Worm (Caenorhabditis elegans) whole organism, L2 larva: ENCODE measurements around the gene ncx-10.

Experiments used
- C34F6.9 ChIP-seq: fragments of 150-350 bp; optimal IDR thresholded peaks from 2 replicates; lab custom pipeline; 2014; ENCODE audit warnings: missing biosample characterization, missing genetic modification characterization
- R02D3.7 ChIP-seq: fragments of 150-350 bp; optimal IDR thresholded peaks from 2 replicates; lab custom pipeline; 2014; ENCODE audit warnings: missing biosample characterization, missing genetic modification characterization
- ZK546.5 ChIP-seq: sonication (generic microtip); optimal IDR thresholded peaks from 2 replicates; lab custom pipeline; 2017; ENCODE audit warnings: missing biosample characterization, missing genetic modification characterization
- alr-1 ChIP-seq: fragments of 150-350 bp; optimal IDR thresholded peaks from 2 replicates; lab custom pipeline; 2014; ENCODE audit warnings: missing biosample characterization, missing genetic modification characterization
- ama-1 ChIP-seq: fragments of 150-350 bp; optimal IDR thresholded peaks from 2 replicates; lab custom pipeline; 2018; ENCODE audit warnings: inconsistent platforms
- blmp-1 ChIP-seq: sonication (generic microtip); optimal IDR thresholded peaks from 2 replicates; lab custom pipeline; 2017; ENCODE audit warnings: missing genetic modification characterization, mild to moderate bottlenecking, missing compliant biosample characterization, antibody characterized with exemption, moderate library complexity; ENCODE audit not compliant: insufficient read depth
- ceh-82 ChIP-seq: fragments of 150-350 bp; optimal IDR thresholded peaks from 2 replicates; lab custom pipeline; 2014; ENCODE audit warnings: missing biosample characterization, missing genetic modification characterization
- crh-2 ChIP-seq: sonication (generic microtip); optimal IDR thresholded peaks from 2 replicates; lab custom pipeline; 2017; ENCODE audit warnings: missing biosample characterization, missing genetic modification characterization
- dmd-4 ChIP-seq: sonication (generic microtip); optimal IDR thresholded peaks from 2 replicates; lab custom pipeline; 2017; ENCODE audit warnings: missing biosample characterization, missing genetic modification characterization
- egl-27 ChIP-seq: sonication (generic microtip); optimal IDR thresholded peaks from 3 replicates; lab custom pipeline; 2017; ENCODE audit warnings: missing biosample characterization, missing genetic modification reagents, missing genetic modification characterization
- elt-1 ChIP-seq: fragments of 150-350 bp; optimal IDR thresholded peaks from 2 replicates; lab custom pipeline; 2014; ENCODE audit warnings: missing biosample characterization, missing genetic modification characterization
- elt-3 ChIP-seq: sonication (generic microtip); optimal IDR thresholded peaks from 2 replicates; lab custom pipeline; 2017; ENCODE audit warnings: missing biosample characterization, missing genetic modification characterization
- fos-1 ChIP-seq: fragments of 150-350 bp; optimal IDR thresholded peaks from 2 replicates; lab custom pipeline; 2014; ENCODE audit warnings: missing biosample characterization, missing genetic modification characterization
- gmeb-1 ChIP-seq: fragments of 150-350 bp; optimal IDR thresholded peaks from 2 replicates; lab custom pipeline; 2014; ENCODE audit warnings: missing biosample characterization, missing genetic modification characterization
- lin-11 ChIP-seq: fragments of 150-350 bp; sonication (generic microtip); optimal IDR thresholded peaks from 2 replicates; lab custom pipeline; 2014; ENCODE audit warnings: missing biosample characterization, missing genetic modification characterization, inconsistent platforms, mixed read lengths
- lin-13 ChIP-seq: fragments of 150-350 bp; optimal IDR thresholded peaks from 2 replicates; lab custom pipeline; 2014; ENCODE audit warnings: missing biosample characterization, missing genetic modification reagents, missing genetic modification characterization
- lsy-2 ChIP-seq, 2 experiments: fragments of 150-350 bp in 1 of 2; sonication (generic microtip) in 1 of 2; optimal IDR thresholded peaks; 2 replicates each; lab custom pipeline; 2014 to 2017; ENCODE audit warnings: missing biosample characterization in 2 of 2, missing genetic modification characterization in 2 of 2
- mbf-1 ChIP-seq: sonication (generic microtip); optimal IDR thresholded peaks from 2 replicates; lab custom pipeline; 2017; ENCODE audit warnings: missing biosample characterization, missing genetic modification characterization
- mdl-1 ChIP-seq, 2 experiments: fragments of 150-350 bp in 1 of 2; sonication (generic microtip) in 1 of 2; optimal IDR thresholded peaks; 2 replicates each; lab custom pipeline; 2017; ENCODE audit warnings: missing biosample characterization in 2 of 2, missing genetic modification characterization in 2 of 2
- nhr-11 ChIP-seq: fragments of 150-350 bp; optimal IDR thresholded peaks from 2 replicates; lab custom pipeline; 2014; ENCODE audit warnings: missing biosample characterization, missing genetic modification characterization
- nhr-12 ChIP-seq: fragments of 150-350 bp; optimal IDR thresholded peaks from 2 replicates; lab custom pipeline; 2014; ENCODE audit warnings: missing biosample characterization, missing genetic modification characterization
- nhr-129 ChIP-seq: fragments of 150-350 bp; optimal IDR thresholded peaks from 2 replicates; lab custom pipeline; 2014; ENCODE audit warnings: missing biosample characterization, missing genetic modification characterization
- nhr-21 ChIP-seq: fragments of 150-350 bp; optimal IDR thresholded peaks from 2 replicates; lab custom pipeline; 2014; ENCODE audit warnings: missing biosample characterization, missing genetic modification characterization
- nhr-23 ChIP-seq: fragments of 150-350 bp; optimal IDR thresholded peaks from 2 replicates; lab custom pipeline; 2014; ENCODE audit warnings: missing biosample characterization, missing genetic modification reagents, missing genetic modification characterization
- nhr-237 ChIP-seq: fragments of 150-350 bp; optimal IDR thresholded peaks from 2 replicates; lab custom pipeline; 2014; ENCODE audit warnings: missing biosample characterization, missing genetic modification characterization
- nhr-6 ChIP-seq: fragments of 150-350 bp; optimal IDR thresholded peaks from 2 replicates; lab custom pipeline; 2014; ENCODE audit warnings: missing biosample characterization, missing genetic modification characterization
- nhr-77 ChIP-seq: fragments of 150-350 bp; optimal IDR thresholded peaks from 2 replicates; lab custom pipeline; 2014; ENCODE audit warnings: missing biosample characterization, missing genetic modification characterization
- peb-1 ChIP-seq: fragments of 150-350 bp; optimal IDR thresholded peaks from 2 replicates; lab custom pipeline; 2014; ENCODE audit warnings: missing biosample characterization, missing genetic modification characterization
- skn-1 ChIP-seq: sonication (generic microtip); optimal IDR thresholded peaks from 2 replicates; lab custom pipeline; 2017; ENCODE audit warnings: missing biosample characterization, missing genetic modification characterization
- sma-3 ChIP-seq: sonication (generic microtip); optimal IDR thresholded peaks from 2 replicates; lab custom pipeline; 2016; ENCODE audit warnings: missing genetic modification reagents, missing genetic modification characterization, missing compliant biosample characterization
- sma-9 ChIP-seq, 2 experiments: fragments of 150-350 bp in 1 of 2; sonication (generic microtip) in 1 of 2; optimal IDR thresholded peaks; 2 replicates each; lab custom pipeline; 2014 to 2016; ENCODE audit warnings: missing genetic modification characterization in 2 of 2, mild to moderate bottlenecking in 1 of 2, missing biosample characterization in 1 of 2, missing compliant biosample characterization in 1 of 2, missing genetic modification reagents in 1 of 2, moderate library complexity in 1 of 2
- snpc-4 ChIP-seq: fragments of 150-350 bp; optimal IDR thresholded peaks from 2 replicates; lab custom pipeline; 2014; ENCODE audit warnings: missing biosample characterization, missing genetic modification characterization
- unc-39 ChIP-seq: fragments of 150-350 bp; optimal IDR thresholded peaks from 2 replicates; lab custom pipeline; 2014; ENCODE audit warnings: missing biosample characterization, missing genetic modification characterization
- unc-55 ChIP-seq: fragments of 150-350 bp; sonication (generic microtip); optimal IDR thresholded peaks from 3 replicates; lab custom pipeline; 2014; ENCODE audit warnings: missing biosample characterization, missing genetic modification reagents, missing genetic modification characterization
- zag-1 ChIP-seq: fragments of 150-350 bp; optimal IDR thresholded peaks from 2 replicates; lab custom pipeline; 2014; ENCODE audit warnings: missing biosample characterization, missing genetic modification characterization
- ztf-1 ChIP-seq: fragments of 200-800 bp; sonication (Bioruptor generic); conservative IDR thresholded peaks from 2 replicates; pipeline ENCODE4 v1.3.6; 2022; ENCODE audit warnings: missing genetic modification characterization, missing compliant biosample characterization
- ztf-11 ChIP-seq: sonication (generic microtip); optimal IDR thresholded peaks from 2 replicates; lab custom pipeline; 2017; ENCODE audit warnings: missing biosample characterization, missing genetic modification characterization
- ztf-4 ChIP-seq: fragments of 150-350 bp; optimal IDR thresholded peaks from 2 replicates; lab custom pipeline; 2014; ENCODE audit warnings: missing biosample characterization, missing genetic modification characterization

Gene ncx-10

ce11 chrV:7978798-7979197, 45.9 kb upstream of the ncx-10 start (continued):
- TF ChIP-seq R02D3.7 (tag; lab: Kevin White, UChicago) (no peak), elt-1 (no peak), unc-39 (tag; lab: Kevin White, UChicago) (no peak), blmp-1 (tag; lab: Kevin White, UChicago) (no peak), egl-27 (tag; lab: Kevin White, UChicago) (no peak), zag-1 (tag; lab: Kevin White, UChicago) (no peak), snpc-4 (no peak), lsy-2 (tag; optimal IDR thresholded peaks at IDR 0.05; lab: Kevin White, UChicago) (peak; percentile 5 to 46), elt-3 (tag; lab: Kevin White, UChicago) (no peak), ZK546.5 (tag; lab: Kevin White, UChicago) (no peak), nhr-11 (tag; lab: Kevin White, UChicago) (no peak), fos-1 (peak; percentile 67), dmd-4 (tag; lab: Kevin White, UChicago) (no peak), ztf-11 (tag; lab: Kevin White, UChicago) (no peak), nhr-237 (tag; lab: Kevin White, UChicago) (no peak), ztf-4 (tag; lab: Kevin White, UChicago) (no peak)
- TF ChIP-seq, all 48 proteins: peak for 9

- TF ChIP-seq gmeb-1 (no peak), mbf-1 (no peak), unc-39 (tag; lab: Kevin White, UChicago) (no peak), ceh-82 (no peak), ama-1 (lab: Kevin White, UChicago) (no peak), unc-55 (GFP tag; lab: Kevin White, UChicago) (peak; percentile 59), nhr-129 (tag; lab: Kevin White, UChicago) (peak; percentile 10), lin-11 (tag; lab: Kevin White, UChicago) (no peak), elt-3 (tag; lab: Kevin White, UChicago) (no peak), ztf-11 (tag; lab: Kevin White, UChicago) (no peak), sma-9 (GFP tag; optimal IDR thresholded peaks at IDR 0.05; lab: Kevin White, UChicago) (peak; percentile 15), sma-9 (tag; optimal IDR thresholded peaks at IDR 0.05; lab: Kevin White, UChicago) (no peak), ZK546.5 (tag; lab: Kevin White, UChicago) (no peak), peb-1 (tag; lab: Kevin White, UChicago) (no peak), nhr-11 (tag; lab: Kevin White, UChicago) (no peak), fos-1 (peak; percentile 98), sma-3 (GFP tag; lab: Kevin White, UChicago) (no peak), nhr-77 (tag; lab: Kevin White, UChicago) (no peak), snpc-4 (no peak), C34F6.9 (tag; lab: Kevin White, UChicago) (peak; percentile 20), alr-1 (tag; lab: Kevin White, UChicago) (no peak), elt-1 (no peak), skn-1 (tag; lab: Kevin White, UChicago) (no peak), mdl-1 (tag; optimal IDR thresholded peaks at IDR 0.05; lab: Kevin White, UChicago) (no peak)
- TF ChIP-seq, all 48 proteins: peak for 5
Observed at ce11 chrV:7977701-7978461, 45.0 kb upstream of the ncx-10 start, which contains the start of gene let-413. TSS of gene let-413 (minus strand) at chrV:7977776.

- no peak for TF ChIP-seq nhr-237 (tag; lab: Kevin White, UChicago)
- TF ChIP-seq ztf-4 (tag; lab: Kevin White, UChicago), result no peak
- no peak for TF ChIP-seq nhr-12 (tag; lab: Kevin White, UChicago)
- TF ChIP-seq nhr-21 (tag; lab: Kevin White, UChicago), result no peak
- no peak for TF ChIP-seq sma-3 (GFP tag; lab: Kevin White, UChicago)
- no peak for TF ChIP-seq dmd-4 (tag; lab: Kevin White, UChicago)
- TF ChIP-seq nhr-6 (tag; lab: Kevin White, UChicago), result no peak
- TF ChIP-seq gmeb-1, result no peak
- no peak for TF ChIP-seq sma-9 (GFP tag; optimal IDR thresholded peaks at IDR 0.05; lab: Kevin White, UChicago)
- TF ChIP-seq sma-9 (tag; optimal IDR thresholded peaks at IDR 0.05; lab: Kevin White, UChicago), result no peak
- TF ChIP-seq lin-13 (GFP tag; lab: Kevin White, UChicago), result no peak
- TF ChIP-seq ztf-1 (GFP tag; lab: Robert Waterston, UW), result no peak
- no peak for TF ChIP-seq nhr-77 (tag; lab: Kevin White, UChicago)
- no peak for TF ChIP-seq ceh-82
- TF ChIP-seq peb-1 (tag; lab: Kevin White, UChicago), result no peak
- TF ChIP-seq fos-1, result no peak
- no peak for TF ChIP-seq nhr-23 (tag; lab: Kevin White, UChicago)
- no peak for TF ChIP-seq crh-2
Observed at ce11 chrV:7971376-7971775, 38.5 kb upstream of the ncx-10 start.
